Worm (Caenorhabditis elegans): ENCODE measurements around the gene nhr-3.

Gene nhr-3

DNA sequence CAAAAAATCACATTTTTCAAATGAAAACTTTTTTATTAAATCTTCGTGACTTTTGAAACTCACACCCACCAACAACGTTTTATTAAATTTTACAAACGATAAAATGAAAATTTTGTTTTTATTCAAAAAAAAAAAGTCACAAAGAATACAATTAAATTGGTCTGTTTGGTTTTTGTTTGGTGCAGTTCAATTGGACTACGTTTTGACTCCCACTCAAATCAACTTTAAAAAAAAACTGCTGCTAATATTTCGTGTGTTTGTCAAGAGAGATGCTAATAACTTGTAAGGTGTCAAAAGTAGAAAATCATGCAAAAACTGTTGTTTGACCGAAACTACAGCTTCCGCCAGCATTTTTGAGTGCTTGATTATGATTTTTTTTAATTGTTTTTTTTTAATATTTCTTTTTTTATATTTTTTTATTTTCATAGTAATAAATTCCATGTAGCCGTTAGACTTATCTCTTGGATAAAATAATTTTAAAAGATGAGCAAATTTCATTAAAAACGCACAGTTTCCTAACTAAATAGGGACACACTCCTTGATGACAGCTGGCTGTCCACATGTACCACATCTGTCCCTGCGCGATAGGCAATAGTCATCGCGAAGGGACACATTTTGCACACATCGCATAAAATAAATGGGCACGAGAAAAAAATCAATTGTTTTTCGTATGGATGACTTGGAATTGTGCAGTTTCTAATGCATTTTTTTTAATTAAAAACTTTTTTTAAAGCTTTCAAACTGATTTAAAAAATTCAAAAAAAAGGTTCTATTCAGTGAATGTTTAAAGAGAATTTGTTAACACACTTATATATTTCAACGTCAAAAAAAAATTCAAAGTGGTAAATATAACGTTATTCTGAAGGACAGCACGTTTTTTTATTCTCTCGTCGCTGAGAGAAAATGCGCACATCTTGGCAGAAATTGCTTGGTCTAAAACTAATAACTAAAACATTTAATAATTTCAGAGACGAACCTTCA, 32.7 kb upstream of the nhr-3 start (continued):
- TF ChIP-seq Y79H2A.3 (GFP tag; conservative IDR thresholded peaks at IDR 0.05) (no peak), K12H6.12 (tag; optimal IDR thresholded peaks at IDR 0.05) (peak; percentile 98), aptf-3 (GFP tag; IDR thresholded peaks at IDR 0.05) (no peak), unc-130 (GFP tag; optimal IDR thresholded peaks at IDR 0.05) (peak; percentile 32), nhr-27 (tag; optimal IDR thresholded peaks at IDR 0.05) (peak; percentile 95), rec-8 (tag; optimal IDR thresholded peaks at IDR 0.05) (peak in 1 of 2 experiments; percentile 34), dpl-1 (GFP tag; optimal IDR thresholded peaks at IDR 0.05) (no peak), ZK185.1 (tag; optimal IDR thresholded peaks at IDR 0.05; ENCODE audit: poor library complexity, severe bottlenecking) (peak; percentile 98), F57A8.1 (GFP tag; optimal IDR thresholded peaks at IDR 0.05) (peak; percentile 95), efl-1 (GFP tag; optimal IDR thresholded peaks at IDR 0.05) (peak; percentile 27), bed-2 (GFP tag; IDR thresholded peaks at IDR 0.05) (peak; percentile 89), attf-5 (GFP tag; optimal IDR thresholded peaks at IDR 0.05) (peak; percentile 70), ztf-26 (tag; optimal IDR thresholded peaks at IDR 0.05) (peak; percentile 100), hsf-1 (GFP tag; IDR thresholded peaks at IDR 0.05) (no peak), snpc-1.3 (tag; optimal IDR thresholded peaks at IDR 0.05; ENCODE audit: insufficient read depth) (peak; percentile 56), lin-40 (tag; optimal IDR thresholded peaks at IDR 0.05) (peak; percentile 100), B0035.1 (tag; optimal IDR thresholded peaks at IDR 0.05) (peak; percentile 97), dox-1 (GFP tag; IDR thresholded peaks at IDR 0.05) (peak; percentile 99), egl-44 (GFP tag; IDR thresholded peaks at IDR 0.05) (peak; percentile 95), ccch-3 (GFP tag; optimal IDR thresholded peaks at IDR 0.05) (peak; percentile 87), attf-6 (GFP tag; IDR thresholded peaks at IDR 0.05) (peak; percentile 61; the same call in 1 of the 2 replicates), gei-17 (GFP tag; optimal IDR thresholded peaks at IDR 0.05) (peak; percentile 98), rpc-1 (optimal IDR thresholded peaks at IDR 0.05) (peak; percentile 17), rpc-1 (tag; optimal IDR thresholded peaks at IDR 0.05) (no peak), attf-3 (GFP tag; conservative IDR thresholded peaks at IDR 0.05) (peak; percentile 58; the same call in 1 of the 2 replicates), F57C9.4 (tag; optimal IDR thresholded peaks at IDR 0.05) (peak; percentile 81), nhr-80 (tag; optimal IDR thresholded peaks at IDR 0.05) (peak; percentile 95), mxl-1 (tag; optimal IDR thresholded peaks at IDR 0.05) (peak; percentile 66), ztf-3 (GFP tag; optimal IDR thresholded peaks at IDR 0.05) (peak; percentile 95), Y56A3A.18 (GFP tag; IDR thresholded peaks at IDR 0.05) (peak; percentile 100), tlf-1 (GFP tag; optimal IDR thresholded peaks at IDR 0.05) (peak; percentile 99), nhr-120 (GFP tag; IDR thresholded peaks at IDR 0.05) (peak; percentile 95), lsy-27 (tag; optimal IDR thresholded peaks at IDR 0.05; ENCODE audit: borderline replicate concordance, insufficient read depth) (peak; percentile 66), ztf-25 (GFP tag; IDR thresholded peaks at IDR 0.05) (no peak), sptf-2 (GFP tag; optimal IDR thresholded peaks at IDR 0.05) (peak; percentile 68), F37B4.10 (GFP tag; IDR thresholded peaks at IDR 0.05) (peak; percentile 97), ama-1 (optimal IDR thresholded peaks at IDR 0.05) (no peak), ama-1 (GFP tag; optimal IDR thresholded peaks at IDR 0.05) (peak in 1 of 2 experiments; percentile 92), D2030.7 (GFP tag; IDR thresholded peaks at IDR 0.05) (no peak), lag-1 (GFP tag; IDR thresholded peaks at IDR 0.05) (peak; percentile 92), pbrm-1 (GFP tag; IDR thresholded peaks at IDR 0.05) (peak; percentile 97), madf-6 (GFP tag; IDR thresholded peaks at IDR 0.05) (no peak), fkh-3 (tag; optimal IDR thresholded peaks at IDR 0.05) (no peak), F49E8.2 (tag; optimal IDR thresholded peaks at IDR 0.05; ENCODE audit: insufficient read depth) (no peak), F10E7.11 (tag; optimal IDR thresholded peaks at IDR 0.05) (peak; percentile 97), nhr-90 (tag; optimal IDR thresholded peaks at IDR 0.05) (peak; percentile 91), ztf-22 (GFP tag; optimal IDR thresholded peaks at IDR 0.05) (peak; percentile 98)

All from whole organism, young adult.